Fruit fly (Drosophila melanogaster): ENCODE measurements around the gene CG6678.

The CG6678 gene

DNA sequence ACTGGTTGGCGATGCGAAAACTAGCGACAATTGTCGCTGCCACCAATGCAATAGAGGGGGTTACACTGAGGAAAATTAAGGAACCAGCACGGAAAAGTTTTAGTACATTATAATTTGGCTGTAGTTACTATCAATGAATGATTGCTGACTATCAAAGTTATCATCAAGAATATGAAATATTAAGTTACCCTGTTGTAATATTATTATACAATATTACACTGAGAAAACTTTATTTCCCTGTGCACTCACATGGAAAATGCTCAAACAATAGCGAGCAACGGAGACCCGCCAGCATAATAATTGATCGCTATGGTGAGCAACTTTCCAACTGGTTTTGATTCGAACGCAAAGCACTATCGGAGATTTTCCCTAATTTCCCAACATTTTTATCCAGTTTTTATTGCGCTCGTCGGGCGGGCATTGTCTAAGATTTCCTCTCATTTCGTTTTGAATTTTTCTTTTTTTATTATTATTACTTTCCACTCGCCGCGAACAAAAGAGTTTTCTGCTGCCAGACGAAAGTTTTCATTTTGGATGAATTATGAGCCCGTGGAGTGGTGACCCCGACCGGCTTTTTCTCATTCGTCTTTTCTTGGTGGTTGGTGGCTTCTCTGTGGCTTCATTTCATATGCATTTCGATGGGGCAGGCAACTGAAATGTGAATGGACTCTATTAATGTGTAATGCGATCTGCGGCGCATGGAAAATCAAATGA is 24.5 kb upstream of the CG6678 start (continued):
- no peak for TF ChIP-seq schlank (tag; optimal IDR thresholded peaks at IDR 0.05)
- peak; percentile 48 for TF ChIP-seq ac (GFP tag; optimal IDR thresholded peaks at IDR 0.05)
- TF ChIP-seq dmrt11E (tag; optimal IDR thresholded peaks at IDR 0.05) = peak; percentile 90
- TF ChIP-seq Atf-2 (GFP tag; optimal IDR thresholded peaks at IDR 0.05) = peak; percentile 15
- TF ChIP-seq bcd (GFP tag; optimal IDR thresholded peaks at IDR 0.05) = peak; percentile 55
- TF ChIP-seq CG18764 (GFP tag; optimal IDR thresholded peaks at IDR 0.05) = peak; percentile 42
- peak; percentile 68 for TF ChIP-seq CG14710 (tag; optimal IDR thresholded peaks at IDR 0.05)
- TF ChIP-seq CG30403 (GFP tag; optimal IDR thresholded peaks at IDR 0.05) = peak; percentile 90
- peak; percentile 46 for TF ChIP-seq CG1233 (GFP tag; optimal IDR thresholded peaks at IDR 0.05)
- peak; percentile 56 for TF ChIP-seq CG17568 (GFP tag; optimal IDR thresholded peaks at IDR 0.05)
- 0 out of 3 replicates have a peak, but pooled peaks have one; percentile 59 for TF ChIP-seq CG3726 (GFP tag; IDR thresholded peaks at IDR 0.05)
- TF ChIP-seq ERR (GFP tag; optimal IDR thresholded peaks at IDR 0.05) = no peak
- no peak for TF ChIP-seq pb (GFP tag; optimal IDR thresholded peaks at IDR 0.05)
- TF ChIP-seq z (GFP tag; IDR thresholded peaks at IDR 0.05) = no peak
- TF ChIP-seq danr (GFP tag; IDR thresholded peaks at IDR 0.05) = peak; percentile 56
- TF ChIP-seq rib (GFP tag; IDR thresholded peaks at IDR 0.05) = no peak
- TF ChIP-seq GATAe (GFP tag; conservative IDR thresholded peaks at IDR 0.05) = no peak
- TF ChIP-seq fu2 (GFP tag; optimal IDR thresholded peaks at IDR 0.05) = no peak
- TF ChIP-seq CG1792 (GFP tag; optimal IDR thresholded peaks at IDR 0.05) = no peak
- peak; percentile 87 for TF ChIP-seq CG13424 (tag; optimal IDR thresholded peaks at IDR 0.05)
- TF ChIP-seq CG4282 (GFP tag; optimal IDR thresholded peaks at IDR 0.05) = no peak
- peak; percentile 63 for TF ChIP-seq CG6254 (GFP tag; optimal IDR thresholded peaks at IDR 0.05)
- TF ChIP-seq CG11456 (GFP tag; IDR thresholded peaks at IDR 0.05) = 0 out of 3 replicates have a peak, but pooled peaks have one; percentile 57
- peak; percentile 62; the same call in 2 of the 3 replicates for TF ChIP-seq CG11695 (GFP tag; IDR thresholded peaks at IDR 0.05)
- TF ChIP-seq Usf (GFP tag; optimal IDR thresholded peaks at IDR 0.05) = peak; percentile 7
- TF ChIP-seq row (GFP tag; IDR thresholded peaks at IDR 0.05) = peak; percentile 79
- TF ChIP-seq klu (GFP tag; IDR thresholded peaks at IDR 0.05) = no peak
- TF ChIP-seq Deaf1 (tag; optimal IDR thresholded peaks at IDR 0.05) = peak; percentile 15
- peak; percentile 54 for TF ChIP-seq E2f1 (GFP tag; IDR thresholded peaks at IDR 0.05)
- peak; percentile 69 for TF ChIP-seq ap (GFP tag; IDR thresholded peaks at IDR 0.05)
- TF ChIP-seq Xbp1 (GFP tag; optimal IDR thresholded peaks at IDR 0.05) = peak; percentile 81
- peak; percentile 74 for TF ChIP-seq dimm (GFP tag; IDR thresholded peaks at IDR 0.05)
- TF ChIP-seq Dip3 (GFP tag; optimal IDR thresholded peaks at IDR 0.05) = no peak
- peak; percentile 45 for TF ChIP-seq CG14441 (GFP tag; IDR thresholded peaks at IDR 0.05)
- TF ChIP-seq Scr (GFP tag; IDR thresholded peaks at IDR 0.05; ENCODE audit: partially characterized antibody) = no peak
- no peak for TF ChIP-seq CG6854 (GFP tag; optimal IDR thresholded peaks at IDR 0.05)
- peak; percentile 47 for TF ChIP-seq disco-r (GFP tag; optimal IDR thresholded peaks at IDR 0.05)
- TF ChIP-seq pros (GFP tag; optimal IDR thresholded peaks at IDR 0.05) = peak; percentile 57
- peak; percentile 81 for TF ChIP-seq CG11504 (tag; optimal IDR thresholded peaks at IDR 0.05)
- no peak for TF ChIP-seq CG10543 (GFP tag; optimal IDR thresholded peaks at IDR 0.05)
- TF ChIP-seq phol (tag; optimal IDR thresholded peaks at IDR 0.05) = peak; percentile 85
- TF ChIP-seq wdn (GFP tag; IDR thresholded peaks at IDR 0.05) = no peak
- no peak for TF ChIP-seq amos (GFP tag; IDR thresholded peaks at IDR 0.05; ENCODE audit: partially characterized antibody)
- TF ChIP-seq CG14860 (GFP tag; IDR thresholded peaks at IDR 0.05; ENCODE audit: partially characterized antibody) = no peak
- TF ChIP-seq org-1 (GFP tag; optimal IDR thresholded peaks at IDR 0.05) = peak; percentile 87
- no peak for TF ChIP-seq Neu2 (GFP tag; optimal IDR thresholded peaks at IDR 0.05; ENCODE audit: borderline replicate concordance)
- TF ChIP-seq pho (GFP tag; optimal IDR thresholded peaks at IDR 0.05) = no peak
- peak; percentile 54 for TF ChIP-seq cato (GFP tag; optimal IDR thresholded peaks at IDR 0.05; ENCODE audit: borderline replicate concordance)
- no peak for TF ChIP-seq CG10274 (GFP tag; optimal IDR thresholded peaks at IDR 0.05)
- TF ChIP-seq fd102C (GFP tag; optimal IDR thresholded peaks at IDR 0.05) = peak; percentile 39
